Worm (Caenorhabditis elegans): ENCODE results near the gene nhr-229.

nhr-229 gene

DNA sequence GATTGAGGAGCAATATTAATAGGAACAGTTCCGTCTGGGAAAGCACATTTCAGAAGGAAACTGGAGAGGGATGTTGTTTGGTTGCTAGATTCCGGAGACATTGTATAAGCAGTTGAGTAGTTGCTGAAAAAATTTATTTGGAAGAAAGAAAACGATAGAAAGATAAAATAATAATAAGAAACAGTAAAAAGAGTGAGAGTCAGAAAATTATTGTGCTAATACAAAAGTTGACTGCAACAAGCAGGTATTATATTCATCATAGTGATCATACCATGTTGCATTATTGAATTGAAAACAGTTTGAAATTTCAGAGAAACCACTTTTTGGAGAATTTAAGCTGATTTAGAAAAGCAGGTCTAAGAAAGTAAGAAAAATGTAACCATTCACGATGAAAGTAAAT is 9.2 kb upstream of the nhr-229 start, which contains the start of gene Y116A8C.19:
Gene Y116A8C.19, minus strand, starts transcription at position 101 of the 400 bp plus-strand sequence.
- TF ChIP-seq ceh-30 (tag; optimal IDR thresholded peaks at IDR 0.05) (no peak), ceh-14 (tag; optimal IDR thresholded peaks at IDR 0.05) (no peak), lin-11 (tag; optimal IDR thresholded peaks at IDR 0.05) (no peak), unc-42 (tag; optimal IDR thresholded peaks at IDR 0.05) (no peak), sdc-2 (tag; optimal IDR thresholded peaks at IDR 0.05) (no peak), pha-2 (tag; optimal IDR thresholded peaks at IDR 0.05) (no peak), ceh-6 (GFP tag; optimal IDR thresholded peaks at IDR 0.05) (no peak), odd-2 (tag; optimal IDR thresholded peaks at IDR 0.05) (no peak), ttx-3 (tag; optimal IDR thresholded peaks at IDR 0.05) (no peak), ceh-2 (tag; optimal IDR thresholded peaks at IDR 0.05) (no peak), pqm-1 (tag; optimal IDR thresholded peaks at IDR 0.05) (no peak), C08G9.2 (tag; optimal IDR thresholded peaks at IDR 0.05) (no peak), npax-4 (tag; optimal IDR thresholded peaks at IDR 0.05) (no peak), F13H6.1 (tag; optimal IDR thresholded peaks at IDR 0.05) (no peak), fax-1 (tag; optimal IDR thresholded peaks at IDR 0.05) (no peak)

- TF ChIP-seq K02D7.2 (tag; optimal IDR thresholded peaks at IDR 0.05) (no peak), sox-4 (tag; optimal IDR thresholded peaks at IDR 0.05) (no peak), T23F11.4 (GFP tag; optimal IDR thresholded peaks at IDR 0.05) (no peak), lim-6 (tag; optimal IDR thresholded peaks at IDR 0.05) (no peak)
Measured at ce11 chrIV:17026568-17026967, 3.8 kb downstream of the nhr-229 start.

DNA sequence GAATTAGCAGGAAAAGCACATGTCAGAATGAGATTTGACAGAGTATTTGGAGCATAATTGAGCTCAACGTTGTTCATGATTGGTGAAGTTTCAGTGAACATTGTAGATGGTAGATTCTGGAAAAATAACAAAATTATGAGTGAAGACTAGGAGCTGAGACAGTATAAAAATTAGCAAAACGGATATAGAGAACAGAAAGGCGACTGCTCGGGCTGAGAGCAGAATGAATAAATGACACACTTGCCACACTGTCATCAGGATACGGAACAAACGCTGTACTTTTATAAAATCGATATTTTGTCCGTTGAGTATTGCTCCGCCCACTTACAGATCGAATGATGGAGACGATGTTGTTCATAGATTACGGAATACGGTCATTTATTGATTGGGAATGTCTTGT is 5.4 kb downstream of the nhr-229 start, which contains the start of gene dct-13:
Gene dct-13, minus strand, starts transcription at position 101 of the 400 bp plus-strand sequence.
- TF ChIP-seq pat-9 (tag; optimal IDR thresholded peaks at IDR 0.05), result no peak
- TF ChIP-seq pax-1 (tag; optimal IDR thresholded peaks at IDR 0.05), result no peak
- no peak for TF ChIP-seq ceh-22 (tag; optimal IDR thresholded peaks at IDR 0.05)
- no peak for TF ChIP-seq ceh-34 (tag; optimal IDR thresholded peaks at IDR 0.05)
- no peak for TF ChIP-seq ceh-6 (GFP tag; optimal IDR thresholded peaks at IDR 0.05)
- TF ChIP-seq lin-11 (tag; optimal IDR thresholded peaks at IDR 0.05), result no peak
- no peak for TF ChIP-seq ref-2 (tag; optimal IDR thresholded peaks at IDR 0.05)
- TF ChIP-seq ahr-1 (tag; optimal IDR thresholded peaks at IDR 0.05), result no peak
- TF ChIP-seq eyg-1 (tag; optimal IDR thresholded peaks at IDR 0.05), result no peak
- no peak for TF ChIP-seq C38D4.7 (GFP tag; optimal IDR thresholded peaks at IDR 0.05)
- no peak for TF ChIP-seq K02D7.2 (tag; optimal IDR thresholded peaks at IDR 0.05)
- TF ChIP-seq ceh-9 (tag; optimal IDR thresholded peaks at IDR 0.05), result no peak
- TF ChIP-seq ets-4 (tag; optimal IDR thresholded peaks at IDR 0.05), result no peak
- no peak for TF ChIP-seq ceh-24 (tag; optimal IDR thresholded peaks at IDR 0.05)
- TF ChIP-seq ceh-48 (tag; optimal IDR thresholded peaks at IDR 0.05), result no peak
- TF ChIP-seq dmd-4 (tag; optimal IDR thresholded peaks at IDR 0.05; ENCODE audit: borderline replicate concordance), result no peak
- TF ChIP-seq ceh-31 (tag; optimal IDR thresholded peaks at IDR 0.05), result no peak

DNA sequence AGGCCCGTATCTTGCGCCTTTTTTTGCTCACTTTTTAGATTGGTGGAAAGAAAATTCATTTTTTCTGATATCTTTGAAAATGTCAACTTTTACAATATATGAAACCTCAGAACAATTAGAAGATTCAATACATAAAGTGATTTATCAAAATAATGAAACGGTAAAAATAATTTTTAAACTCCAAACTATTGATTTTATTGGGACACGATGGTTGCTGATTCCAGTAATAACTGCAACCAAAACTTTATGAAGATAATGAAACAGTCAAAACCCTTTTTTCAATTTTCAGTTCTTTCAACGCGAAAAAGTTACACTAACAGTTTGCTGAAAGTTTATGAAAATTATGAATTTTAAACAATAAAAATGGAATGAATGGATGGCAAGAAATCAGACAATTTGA is 9.4 kb downstream of the nhr-229 start:
- TF ChIP-seq ztf-16 (tag; optimal IDR thresholded peaks at IDR 0.05) (no peak), ceh-19 (GFP tag; optimal IDR thresholded peaks at IDR 0.05) (no peak), ceh-45 (GFP tag; IDR thresholded peaks at IDR 0.05) (no peak), nhr-11 (tag; optimal IDR thresholded peaks at IDR 0.05) (no peak), ceh-18 (tag; optimal IDR thresholded peaks at IDR 0.05) (no peak), lin-11 (tag; optimal IDR thresholded peaks at IDR 0.05) (no peak), sox-2 (GFP tag; IDR thresholded peaks at IDR 0.05) (no peak), unc-86 (tag; optimal IDR thresholded peaks at IDR 0.05) (no peak), ceh-30 (tag; optimal IDR thresholded peaks at IDR 0.05) (no peak), ceh-2 (tag; optimal IDR thresholded peaks at IDR 0.05) (no peak), pros-1 (tag; optimal IDR thresholded peaks at IDR 0.05) (no peak), unc-3 (GFP tag; conservative IDR thresholded peaks at IDR 0.05) (no peak), unc-3 (tag; optimal IDR thresholded peaks at IDR 0.05) (no peak), ceh-22 (tag; optimal IDR thresholded peaks at IDR 0.05) (no peak), syd-9 (tag; optimal IDR thresholded peaks at IDR 0.05) (no peak), pat-9 (tag; optimal IDR thresholded peaks at IDR 0.05) (no peak), ceh-14 (tag; optimal IDR thresholded peaks at IDR 0.05) (no peak)

All from whole organism, late embryonic.